Fruit fly (Drosophila melanogaster): ENCODE results near the gene CG15211.

The CG15211 gene

DNA sequence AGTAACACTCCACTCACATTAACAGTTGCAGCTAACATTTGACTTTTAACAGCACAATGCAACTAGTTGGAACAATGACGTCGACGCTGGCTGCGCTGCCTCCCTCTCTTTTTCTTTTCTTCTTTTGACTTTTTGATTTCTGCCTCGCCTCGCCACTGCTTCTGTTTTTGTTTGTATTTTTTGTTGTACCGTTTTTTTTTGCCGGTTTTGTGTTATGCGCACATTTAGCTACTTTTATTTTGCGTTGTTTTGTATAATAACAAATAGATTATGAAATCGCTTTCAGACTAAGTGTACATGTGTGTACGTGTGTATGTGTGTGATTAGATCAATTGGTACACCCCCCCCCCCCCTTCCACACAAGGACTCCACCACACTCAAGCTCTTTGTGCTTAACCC, 29.8 kb upstream of the CG15211 start:
- TF ChIP-seq CG15336 (GFP tag; IDR thresholded peaks at IDR 0.05), result 0 out of 2 replicates have a peak, but pooled peaks have one; percentile 16
- peak; percentile 17 for TF ChIP-seq CG9139 (GFP tag; optimal IDR thresholded peaks at IDR 0.05)
- 0 out of 3 replicates have a peak, but pooled peaks have one; percentile 20 for TF ChIP-seq CG8119 (GFP tag; IDR thresholded peaks at IDR 0.05)
- peak; percentile 4 for TF ChIP-seq CG6808 (GFP tag; optimal IDR thresholded peaks at IDR 0.05)
- TF ChIP-seq fkh (GFP tag; optimal IDR thresholded peaks at IDR 0.05), result peak; percentile 36
- peak; percentile 56 for TF ChIP-seq CG6276 (GFP tag; optimal IDR thresholded peaks at IDR 0.05)
- TF ChIP-seq CG6163 (GFP tag; IDR thresholded peaks at IDR 0.05), result peak; percentile 52; the same call in 2 of the 3 replicates
- peak; percentile 36 for TF ChIP-seq vri (GFP tag; optimal IDR thresholded peaks at IDR 0.05)
- TF ChIP-seq eg (GFP tag; IDR thresholded peaks at IDR 0.05), result peak; percentile 76
- TF ChIP-seq esn (GFP tag; optimal IDR thresholded peaks at IDR 0.05), result no peak
- no peak for TF ChIP-seq pdm3 (GFP tag; optimal IDR thresholded peaks at IDR 0.05)
- no peak for TF ChIP-seq Lpt (GFP tag; optimal IDR thresholded peaks at IDR 0.05)

DNA sequence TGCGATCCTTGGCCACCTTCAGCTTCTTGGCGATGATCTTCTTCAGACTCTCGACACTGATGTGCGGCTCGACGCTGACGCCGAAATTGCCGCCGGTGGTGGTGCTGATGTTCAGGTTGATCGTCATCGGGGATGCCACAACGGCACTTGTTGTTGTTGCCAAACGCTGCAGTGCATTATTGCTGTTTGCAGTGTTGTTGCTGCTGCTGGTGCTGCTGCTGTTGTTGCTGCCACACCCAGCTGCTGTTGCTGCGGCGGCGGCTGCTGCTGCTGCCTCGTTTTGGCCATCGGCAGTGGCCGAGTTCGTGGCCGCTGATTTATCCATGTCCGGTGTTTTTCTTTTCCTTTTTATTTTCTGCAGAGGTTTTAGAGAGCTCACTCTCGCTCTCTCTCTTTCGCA, 28.5 kb upstream of the CG15211 start:
- peak; percentile 33; the same call in 1 of the 3 replicates for TF ChIP-seq CG8119 (GFP tag; IDR thresholded peaks at IDR 0.05)
- no peak for TF ChIP-seq CG6163 (GFP tag; IDR thresholded peaks at IDR 0.05)

DNA sequence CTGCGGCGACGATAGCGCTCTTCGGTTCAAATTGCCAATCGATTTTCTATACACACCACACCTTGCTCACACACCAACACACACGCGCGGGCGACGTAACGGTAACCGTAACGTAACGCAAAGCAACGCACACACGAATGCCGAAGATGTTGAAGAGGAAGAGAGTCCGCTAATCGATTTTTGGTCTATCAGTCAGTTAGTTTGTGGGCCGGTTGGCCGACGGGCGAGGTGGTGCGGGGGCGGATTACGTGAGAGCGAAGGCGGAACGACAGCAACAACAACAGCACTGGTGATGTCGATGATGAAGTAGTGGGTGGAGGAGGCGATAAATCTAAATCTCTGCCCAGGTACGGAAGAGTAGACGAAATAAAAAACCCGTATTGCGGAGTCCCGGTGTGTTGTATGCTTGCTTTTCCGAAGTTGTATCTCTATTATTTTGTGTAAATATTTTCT, 28.0 kb upstream of the CG15211 start, which contains the start of gene ras:
TSS of gene ras (plus strand) at position 188 of the 453 bp plus-strand sequence.
- TF ChIP-seq Eip78C (GFP tag) (peak; percentile 50), CG6276 (GFP tag; optimal IDR thresholded peaks at IDR 0.05) (peak; percentile 11), lz (GFP tag; optimal IDR thresholded peaks at IDR 0.05) (no peak)

DNA sequence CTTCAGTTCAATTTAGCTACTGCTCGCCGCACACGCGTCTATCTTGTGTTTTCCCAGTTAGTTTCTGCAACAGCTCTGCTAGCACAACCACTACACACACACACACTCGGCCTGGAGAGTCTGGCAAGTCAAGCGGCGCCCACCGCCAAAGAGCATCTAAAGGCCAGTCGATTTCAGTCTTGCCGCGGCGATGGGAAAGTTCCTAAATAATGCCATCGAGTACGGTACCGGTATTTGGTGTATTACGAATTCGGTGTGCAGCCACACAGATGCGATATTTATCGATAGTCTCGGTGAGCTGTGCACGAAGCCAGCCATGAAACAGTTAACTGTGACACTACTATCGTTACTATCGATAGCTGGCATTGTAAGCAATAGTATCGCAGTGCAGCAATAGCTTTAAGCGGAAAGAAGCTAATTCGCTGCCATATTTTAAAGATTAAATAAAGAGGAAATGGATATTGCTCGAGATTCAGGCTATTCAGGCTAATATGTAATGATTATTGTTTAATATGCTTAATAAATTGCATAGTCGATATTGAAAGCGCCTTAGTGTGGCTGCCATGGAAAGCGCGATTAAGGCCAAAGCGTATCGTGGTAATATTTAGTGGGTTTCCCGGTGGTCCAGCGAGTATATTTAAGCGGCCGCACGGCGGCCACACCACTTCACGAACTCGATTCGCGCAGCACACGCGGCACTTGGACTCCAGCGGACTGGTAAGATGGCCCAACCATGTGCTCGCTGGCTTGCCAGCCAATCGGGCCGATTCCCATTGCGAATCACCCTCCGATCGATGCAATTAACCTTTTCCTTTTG, 27.4 kb upstream of the CG15211 start, which contains the start of gene stx:
TSS of gene stx (minus strand) at position 171 of the 817 bp plus-strand sequence.
- no peak for TF ChIP-seq CG11902 (GFP tag; optimal IDR thresholded peaks at IDR 0.05)
- no peak for TF ChIP-seq CG8319 (GFP tag; optimal IDR thresholded peaks at IDR 0.05)
- TF ChIP-seq CG9139 (GFP tag; optimal IDR thresholded peaks at IDR 0.05), result peak; percentile 37
- TF ChIP-seq Hr38 (GFP tag; optimal IDR thresholded peaks at IDR 0.05), result no peak
- no peak for TF ChIP-seq cyc (GFP tag; optimal IDR thresholded peaks at IDR 0.05)
- peak; percentile 28 for TF ChIP-seq esn (GFP tag; optimal IDR thresholded peaks at IDR 0.05)
- no peak for TF ChIP-seq Sox102F (GFP tag; optimal IDR thresholded peaks at IDR 0.05)
- TF ChIP-seq svp (GFP tag), result peak; percentile 95
- TF ChIP-seq Gug (GFP tag; IDR thresholded peaks at IDR 0.05), result no peak
- peak; percentile 36 for TF ChIP-seq Eip78C (GFP tag)
- no peak for TF ChIP-seq CG10669 (GFP tag; optimal IDR thresholded peaks at IDR 0.05)
- no peak for TF ChIP-seq fd59A (GFP tag; optimal IDR thresholded peaks at IDR 0.05)
- TF ChIP-seq CG6808 (GFP tag; optimal IDR thresholded peaks at IDR 0.05), result no peak
- TF ChIP-seq Sox14 (GFP tag; optimal IDR thresholded peaks at IDR 0.05), result peak; percentile 30
- no peak for TF ChIP-seq Met (GFP tag; optimal IDR thresholded peaks at IDR 0.05)
- TF ChIP-seq eg (GFP tag; IDR thresholded peaks at IDR 0.05), result peak; percentile 65; the same call in 2 of the 3 replicates
- TF ChIP-seq CG6163 (GFP tag; IDR thresholded peaks at IDR 0.05), result peak; percentile 55
- peak; percentile 31 for TF ChIP-seq CG16779 (tag; optimal IDR thresholded peaks at IDR 0.05)
- no peak for TF ChIP-seq Sox15 (GFP tag; optimal IDR thresholded peaks at IDR 0.05)
- TF ChIP-seq CG7368 (GFP tag; optimal IDR thresholded peaks at IDR 0.05), result peak; percentile 5
- TF ChIP-seq CG10631 (GFP tag; optimal IDR thresholded peaks at IDR 0.05), result no peak
- peak; percentile 72 for TF ChIP-seq vri (GFP tag; optimal IDR thresholded peaks at IDR 0.05)
- TF ChIP-seq pdm3 (GFP tag; optimal IDR thresholded peaks at IDR 0.05), result no peak
- TF ChIP-seq Hr4 (GFP tag; optimal IDR thresholded peaks at IDR 0.05), result no peak
- TF ChIP-seq CG11762 (GFP tag; optimal IDR thresholded peaks at IDR 0.05; ENCODE audit: insufficient read depth), result no peak
- TF ChIP-seq fkh (GFP tag; optimal IDR thresholded peaks at IDR 0.05), result peak; percentile 3
- TF ChIP-seq dsx (GFP tag; optimal IDR thresholded peaks at IDR 0.05; ENCODE audit: poor library complexity, severe bottlenecking), result no peak
- no peak for TF ChIP-seq CG34406 (GFP tag; optimal IDR thresholded peaks at IDR 0.05)
- no peak for TF ChIP-seq fd85E (GFP tag; optimal IDR thresholded peaks at IDR 0.05)
- no peak for TF ChIP-seq Ets21C (GFP tag; optimal IDR thresholded peaks at IDR 0.05)
- no peak for TF ChIP-seq Eip93F (GFP tag; optimal IDR thresholded peaks at IDR 0.05)
- TF ChIP-seq Smox (GFP tag; optimal IDR thresholded peaks at IDR 0.05), result no peak
- TF ChIP-seq CG1621 (tag; optimal IDR thresholded peaks at IDR 0.05), result peak; percentile 14
- TF ChIP-seq CG6792 (GFP tag; optimal IDR thresholded peaks at IDR 0.05), result no peak
- no peak for TF ChIP-seq CG4318 (GFP tag; optimal IDR thresholded peaks at IDR 0.05)
- TF ChIP-seq salr (GFP tag; optimal IDR thresholded peaks at IDR 0.05), result no peak
- 0 out of 3 replicates have a peak, but pooled peaks have one; percentile 13 for TF ChIP-seq CG8119 (GFP tag; IDR thresholded peaks at IDR 0.05)
